Fruit fly (Drosophila melanogaster) whole organism, adult: ENCODE data around the gene aln.

Experiments used
- CG11617 ChIP-seq: fragments of 200-800 bp; sonication (Bioruptor generic); optimal IDR thresholded peaks from 2 replicates; lab custom pipeline; 2017; ENCODE audit warnings: mild to moderate bottlenecking, missing biosample characterization, missing genetic modification reagents, missing genetic modification characterization
- CG33017 ChIP-seq: fragments of 200-800 bp; sonication (Bioruptor generic); optimal IDR thresholded peaks from 2 replicates; lab custom pipeline; 2018; ENCODE audit warnings: missing biosample characterization, mild to moderate bottlenecking, missing genetic modification characterization, moderate library complexity
- CG5204 ChIP-seq: fragments of 200-800 bp; sonication (Bioruptor generic); optimal IDR thresholded peaks from 2 replicates; lab custom pipeline; 2016; ENCODE audit warnings: missing biosample characterization, missing genetic modification characterization
- CG7045 ChIP-seq: fragments of 200-800 bp; sonication (Bioruptor generic); optimal IDR thresholded peaks from 2 replicates; lab custom pipeline; 2017; ENCODE audit warnings: missing biosample characterization, mild to moderate bottlenecking, missing genetic modification characterization
- CG7101 ChIP-seq: fragments of 200-800 bp; sonication (Bioruptor generic); optimal IDR thresholded peaks from 2 replicates; lab custom pipeline; 2018; ENCODE audit warnings: missing biosample characterization, mild to moderate bottlenecking, missing genetic modification characterization, moderate library complexity
- Crg-1 ChIP-seq: fragments of 200-800 bp; sonication (Bioruptor generic); optimal IDR thresholded peaks from 2 replicates; lab custom pipeline; 2016; ENCODE audit warnings: missing biosample characterization, missing genetic modification characterization
- Hr96 ChIP-seq: fragments of 200-800 bp; sonication (Bioruptor generic); optimal IDR thresholded peaks from 2 replicates; lab custom pipeline; 2016; ENCODE audit warnings: missing biosample characterization, missing genetic modification characterization
- Mnt ChIP-seq: fragments of 200-800 bp; sonication (Bioruptor generic); optimal IDR thresholded peaks from 2 replicates; lab custom pipeline; 2016; ENCODE audit warnings: missing biosample characterization, mild to moderate bottlenecking, missing genetic modification characterization
- bab1 ChIP-seq: fragments of 200-800 bp; sonication (Bioruptor generic); optimal IDR thresholded peaks from 3 replicates; lab custom pipeline; 2019; ENCODE audit warnings: missing biosample characterization, mild to moderate bottlenecking, missing genetic modification characterization, moderate library complexity
- cnc ChIP-seq, 2 experiments: fragments of >200 bp; optimal IDR thresholded peaks; 2 replicates each; lab custom pipeline; 2017
- kay ChIP-seq: fragments of 200-800 bp; sonication (Bioruptor generic); peaks from one replicate; lab custom pipeline; 2016; ENCODE audit warnings: missing biosample characterization, missing genetic modification characterization, borderline replicate concordance
- ovo ChIP-seq: fragments of 200-800 bp; sonication (Bioruptor generic); optimal IDR thresholded peaks from 2 replicates; lab custom pipeline; 2016; ENCODE audit warnings: missing biosample characterization, missing genetic modification characterization

DNA sequence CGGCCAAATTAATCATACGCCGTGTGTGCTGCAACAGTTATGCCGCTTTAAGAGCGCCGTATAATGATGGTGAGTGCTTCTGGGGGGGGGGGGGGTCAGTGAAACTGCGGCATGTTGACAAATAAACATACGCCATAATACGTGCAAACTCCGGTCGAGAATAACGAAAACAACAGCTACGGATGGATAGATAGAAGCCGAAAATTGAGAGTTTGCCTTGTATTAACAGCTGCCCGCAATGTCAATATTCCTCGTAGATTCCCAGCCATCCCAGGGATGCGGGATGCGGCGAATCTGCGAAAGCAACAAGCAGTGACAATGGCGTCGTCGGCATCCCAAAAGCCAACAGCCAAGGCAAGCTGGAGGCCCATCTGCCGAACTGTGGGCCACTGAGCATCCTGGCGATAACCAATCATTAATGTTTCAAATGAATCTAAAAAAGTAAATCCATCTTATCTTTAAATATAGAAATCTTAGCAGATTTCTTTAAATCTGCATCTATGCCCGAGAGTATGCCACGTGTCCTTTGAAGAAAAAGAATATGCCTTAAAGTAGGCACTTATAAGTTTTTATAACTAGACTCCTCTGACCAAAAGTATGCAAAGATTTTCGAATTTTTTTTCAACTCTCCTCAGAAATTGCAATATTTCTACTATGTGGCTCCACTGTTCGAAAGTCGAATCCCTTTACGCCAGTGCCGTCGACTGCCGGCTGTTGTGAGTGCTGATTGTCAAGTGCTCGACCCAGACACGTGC lies 25.8 kb upstream of the aln start:
- TF ChIP-seq cnc (optimal IDR thresholded peaks at IDR 0.05; lab: Kevin White, UChicago) (no peak), CG5204 (GFP tag; lab: Kevin White, UChicago) (no peak), Crg-1 (GFP tag; lab: Kevin White, UChicago) (no peak), ovo (GFP tag; lab: Kevin White, UChicago) (no peak), CG11617 (GFP tag; lab: Kevin White, UChicago) (no peak), CG7045 (GFP tag; lab: Kevin White, UChicago) (no peak), CG33017 (no peak), CG7101 (tag; lab: Kevin White, UChicago) (no peak), Mnt (no peak), bab1 (GFP tag; lab: Kevin White, UChicago) (no peak), Hr96 (GFP tag; lab: Kevin White, UChicago) (no peak), kay (GFP tag; lab: Kevin White, UChicago) (no peak)
